Fruit fly (Drosophila melanogaster): ENCODE measurements around the gene CG15260.

Gene CG15260

dm6 chr2L:15248163-15249005, 43.7 kb downstream of the CG15260 start, which contains the start of gene dao (continued):
- TF ChIP-seq CG4820 (GFP tag; optimal IDR thresholded peaks at IDR 0.05) (peak; percentile 37), CG2889 (GFP tag; IDR thresholded peaks at IDR 0.05) (peak; percentile 42; the same call in 2 of the 3 replicates), repo (GFP tag; optimal IDR thresholded peaks at IDR 0.05) (no peak), CG10959 (GFP tag; IDR thresholded peaks at IDR 0.05) (0 out of 2 replicates have a peak, but pooled peaks have one; percentile 5), Dref (GFP tag; IDR thresholded peaks at IDR 0.05) (0 out of 2 replicates have a peak, but pooled peaks have one; percentile 37), Aef1 (GFP tag; IDR thresholded peaks at IDR 0.05) (peak; percentile 65), CG6791 (GFP tag; IDR thresholded peaks at IDR 0.05; ENCODE audit: partially characterized antibody) (peak; percentile 77), ranshi (GFP tag; IDR thresholded peaks at IDR 0.05) (peak; percentile 34; the same call in 1 of the 2 replicates), CG17385 (GFP tag; optimal IDR thresholded peaks at IDR 0.05) (no peak), CG3163 (GFP tag; optimal IDR thresholded peaks at IDR 0.05) (peak; percentile 18), CG14710 (tag; optimal IDR thresholded peaks at IDR 0.05) (peak; percentile 51), Gug (GFP tag; IDR thresholded peaks at IDR 0.05) (peak; percentile 77; the same call in 3 of the 4 replicates), gcm (GFP tag; optimal IDR thresholded peaks at IDR 0.05) (no peak), CG2202 (tag; optimal IDR thresholded peaks at IDR 0.05) (no peak), fru (optimal IDR thresholded peaks at IDR 0.05) (no peak), zen (tag; optimal IDR thresholded peaks at IDR 0.05) (peak; percentile 1), Dll (GFP tag; IDR thresholded peaks at IDR 0.05; ENCODE audit: partially characterized antibody) (peak; percentile 86), sr (GFP tag; IDR thresholded peaks at IDR 0.05) (no peak), CG31365 (tag; optimal IDR thresholded peaks at IDR 0.05) (no peak), en (GFP tag; optimal IDR thresholded peaks at IDR 0.05) (no peak), hbn (GFP tag; IDR thresholded peaks at IDR 0.05; ENCODE audit: partially characterized antibody) (peak; percentile 70), gem (tag; optimal IDR thresholded peaks at IDR 0.05) (peak; percentile 75), CG13287 (GFP tag; IDR thresholded peaks at IDR 0.05; ENCODE audit: partially characterized antibody) (peak; percentile 82), tio (GFP tag; optimal IDR thresholded peaks at IDR 0.05) (peak; percentile 64), bsh (GFP tag; optimal IDR thresholded peaks at IDR 0.05) (peak in 1 of 2 experiments; percentile 43), NC2α (GFP tag; optimal IDR thresholded peaks at IDR 0.05) (no peak), ems (GFP tag; optimal IDR thresholded peaks at IDR 0.05) (peak; percentile 27), Doc3 (GFP tag; IDR thresholded peaks at IDR 0.05; ENCODE audit: partially characterized antibody) (peak; percentile 73), CG8765 (GFP tag; IDR thresholded peaks at IDR 0.05) (no peak), org-1 (GFP tag; optimal IDR thresholded peaks at IDR 0.05) (no peak), Neu2 (GFP tag; optimal IDR thresholded peaks at IDR 0.05; ENCODE audit: borderline replicate concordance) (no peak), Hsf (GFP tag; optimal IDR thresholded peaks at IDR 0.05) (peak; percentile 49), CG9932 (GFP tag; IDR thresholded peaks at IDR 0.05) (peak; percentile 69), CG9609 (GFP tag; optimal IDR thresholded peaks at IDR 0.05) (peak; percentile 15), exex (tag; optimal IDR thresholded peaks at IDR 0.05) (no peak), Vsx1 (GFP tag; optimal IDR thresholded peaks at IDR 0.05) (no peak), CG2129 (GFP tag; IDR thresholded peaks at IDR 0.05; ENCODE audit: partially characterized antibody) (peak; percentile 49), Nf-YC (tag; optimal IDR thresholded peaks at IDR 0.05) (peak; percentile 35), E2f1 (GFP tag; IDR thresholded peaks at IDR 0.05) (peak; percentile 30; the same call in 1 of the 2 replicates), shn (GFP tag; optimal IDR thresholded peaks at IDR 0.05) (peak; percentile 36), croc (GFP tag; conservative IDR thresholded peaks at IDR 0.05) (no peak), H15 (GFP tag; IDR thresholded peaks at IDR 0.05) (no peak; the same call in 2 of the 3 replicates), grn (GFP tag; optimal IDR thresholded peaks at IDR 0.05) (no peak), HLH54F (GFP tag; optimal IDR thresholded peaks at IDR 0.05) (peak; percentile 35), Meics (GFP tag; optimal IDR thresholded peaks at IDR 0.05) (peak; percentile 34), ash1 (GFP tag; optimal IDR thresholded peaks at IDR 0.05) (no peak), lola (GFP tag; optimal IDR thresholded peaks at IDR 0.05) (peak in 1 of 3 experiments; percentile 52)

All from whole organism, embryonic.